Fruit fly (Drosophila melanogaster): ENCODE results near the gene AttD.
A peak's percentile ranks its signal among the peaks of the same experiment; 100 is the strongest.

AttD gene

dm6 chr3R:17617121-17617975 is 7.7 kb upstream of the AttD start (continued):
- TF ChIP-seq pho (GFP tag; optimal IDR thresholded peaks at IDR 0.05) (peak; percentile 12), nmo (GFP tag; optimal IDR thresholded peaks at IDR 0.05) (peak; percentile 13), pan (optimal IDR thresholded peaks at IDR 0.05) (no peak), pan (GFP tag; optimal IDR thresholded peaks at IDR 0.05 in 1 of 2, IDR thresholded peaks at IDR 0.05 in 1 of 2) (peak in 1 of 2 experiments; percentile 11), CG8089 (GFP tag; optimal IDR thresholded peaks at IDR 0.05) (peak; percentile 9), CG1603 (tag; optimal IDR thresholded peaks at IDR 0.05) (peak; percentile 19), gcm (GFP tag; optimal IDR thresholded peaks at IDR 0.05) (peak; percentile 3), CG42726 (GFP tag; IDR thresholded peaks at IDR 0.05; ENCODE audit: partially characterized antibody) (peak; percentile 84), bab2 (GFP tag; optimal IDR thresholded peaks at IDR 0.05) (peak; percentile 32), Awh (GFP tag; IDR thresholded peaks at IDR 0.05) (0 out of 2 replicates have a peak, but pooled peaks have one; percentile 10), seq (GFP tag; IDR thresholded peaks at IDR 0.05) (peak; percentile 11; the same call in 1 of the 2 replicates), Dp (GFP tag; optimal IDR thresholded peaks at IDR 0.05) (no peak), kah (GFP tag; optimal IDR thresholded peaks at IDR 0.05) (no peak), CG17912 (GFP tag; optimal IDR thresholded peaks at IDR 0.05) (peak; percentile 13), CG2712 (tag; optimal IDR thresholded peaks at IDR 0.05) (peak; percentile 12), CG11456 (GFP tag; IDR thresholded peaks at IDR 0.05) (peak; percentile 80), CG30020 (tag; optimal IDR thresholded peaks at IDR 0.05) (no peak), rib (GFP tag; IDR thresholded peaks at IDR 0.05) (no peak), CG10267 (tag; optimal IDR thresholded peaks at IDR 0.05) (peak; percentile 10), dysf (GFP tag; IDR thresholded peaks at IDR 0.05) (no peak), chif (GFP tag; optimal IDR thresholded peaks at IDR 0.05) (peak in 1 of 2 experiments; percentile 13), toy (GFP tag; IDR thresholded peaks at IDR 0.05) (no peak), CG13894 (tag; optimal IDR thresholded peaks at IDR 0.05) (peak; percentile 41), CG18476 (GFP tag; optimal IDR thresholded peaks at IDR 0.05) (no peak), CG18011 (GFP tag; optimal IDR thresholded peaks at IDR 0.05) (no peak), D19A (tag; optimal IDR thresholded peaks at IDR 0.05) (peak; percentile 70), gsb-n (tag; optimal IDR thresholded peaks at IDR 0.05) (peak; percentile 23), CG31365 (tag; optimal IDR thresholded peaks at IDR 0.05) (peak; percentile 44), bowl (GFP tag; IDR thresholded peaks at IDR 0.05) (no peak), Hsf (GFP tag; optimal IDR thresholded peaks at IDR 0.05) (peak; percentile 20), CG13287 (GFP tag; IDR thresholded peaks at IDR 0.05; ENCODE audit: partially characterized antibody) (no peak), unpg (GFP tag; optimal IDR thresholded peaks at IDR 0.05) (no peak), mirr (GFP tag; optimal IDR thresholded peaks at IDR 0.05) (no peak), zfh2 (GFP tag; optimal IDR thresholded peaks at IDR 0.05) (no peak), slp2 (GFP tag; optimal IDR thresholded peaks at IDR 0.05) (no peak), CG7786 (GFP tag; optimal IDR thresholded peaks at IDR 0.05) (no peak), ac (GFP tag; optimal IDR thresholded peaks at IDR 0.05) (no peak), gem (tag; optimal IDR thresholded peaks at IDR 0.05) (peak; percentile 20), CG3838 (GFP tag; optimal IDR thresholded peaks at IDR 0.05) (no peak), ap (GFP tag; IDR thresholded peaks at IDR 0.05) (no peak), fu2 (GFP tag; optimal IDR thresholded peaks at IDR 0.05) (no peak), CG10321 (GFP tag; IDR thresholded peaks at IDR 0.05) (no peak), sna (GFP tag; IDR thresholded peaks at IDR 0.05; ENCODE audit: partially characterized antibody) (no peak), sens (GFP tag) (peak; percentile 81), salm (tag; optimal IDR thresholded peaks at IDR 0.05) (no peak), dpn (GFP tag; optimal IDR thresholded peaks at IDR 0.05) (peak; percentile 23 to 27), Lhr (GFP tag; optimal IDR thresholded peaks at IDR 0.05) (peak; percentile 26), run (tag; optimal IDR thresholded peaks at IDR 0.05) (no peak), kni (GFP tag; optimal IDR thresholded peaks at IDR 0.05) (no peak)
